Worm (Caenorhabditis elegans): Measurements from ENCODE around the gene T10H9.1.

The T10H9.1 gene

DNA sequence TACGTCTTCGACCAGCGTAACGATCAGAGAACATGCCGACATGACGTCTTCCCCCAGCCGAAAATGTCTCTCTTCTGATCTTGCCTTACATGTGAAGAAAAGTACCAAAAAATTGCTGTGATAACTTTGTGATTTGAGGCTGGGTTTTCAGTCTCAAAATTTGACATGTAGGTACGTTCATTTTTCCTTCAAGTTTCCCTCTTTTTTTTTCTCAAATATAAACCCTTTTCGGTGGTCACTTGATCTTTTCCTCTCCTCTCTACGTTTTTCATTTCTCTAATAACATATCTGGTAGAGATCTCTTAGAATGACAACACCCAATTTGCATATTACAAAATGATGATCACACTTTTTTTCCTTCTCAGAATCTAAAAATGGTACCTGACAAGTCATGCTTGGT lies 27.5 kb upstream of the T10H9.1 start, which contains the start of gene nhr-37:
Gene nhr-37, plus strand, starts transcription at position 301 of the 400 bp plus-strand sequence.
- TF ChIP-seq zfp-2 (tag; optimal IDR thresholded peaks at IDR 0.05) (no peak), ceh-20 (GFP tag; IDR thresholded peaks at IDR 0.05) (no peak), F37D6.2 (tag; optimal IDR thresholded peaks at IDR 0.05) (no peak), zip-2 (tag; optimal IDR thresholded peaks at IDR 0.05) (no peak), F10B5.3 (tag; optimal IDR thresholded peaks at IDR 0.05) (no peak)

DNA sequence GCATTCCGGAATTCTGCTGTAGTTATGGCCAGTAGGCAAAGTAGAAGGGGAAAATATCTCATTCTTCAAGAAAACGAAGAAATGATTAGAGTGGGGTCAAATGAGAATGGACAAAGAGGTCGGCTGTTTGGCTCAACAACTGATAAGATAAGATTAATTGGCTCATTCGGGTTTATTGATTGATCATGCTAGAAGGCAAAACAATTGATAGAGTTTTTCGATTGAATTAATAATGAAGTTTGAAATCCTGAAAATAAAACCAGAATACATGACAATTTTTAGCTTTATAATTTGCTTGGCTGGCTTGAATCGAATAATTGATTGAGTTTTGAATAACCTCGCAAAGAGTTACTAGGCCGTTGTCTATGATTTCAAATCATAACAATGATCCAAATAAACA lies 23.2 kb upstream of the T10H9.1 start, which contains the start of gene ppt-1:
Gene ppt-1, minus strand, starts transcription at position 101 of the 400 bp plus-strand sequence.
- TF ChIP-seq unc-62 (GFP tag; optimal IDR thresholded peaks at IDR 0.05 in 1 of 2) = no peak
- TF ChIP-seq unc-62 (tag; optimal IDR thresholded peaks at IDR 0.05) = no peak
- TF ChIP-seq tra-1 (GFP tag; IDR thresholded peaks at IDR 0.05) = no peak
- TF ChIP-seq spr-3 (GFP tag; optimal IDR thresholded peaks at IDR 0.05) = no peak
- no peak for TF ChIP-seq T20F7.1 (GFP tag; optimal IDR thresholded peaks at IDR 0.05)
- no peak for TF ChIP-seq nhr-6 (tag; optimal IDR thresholded peaks at IDR 0.05)
- TF ChIP-seq mdl-1 (tag; optimal IDR thresholded peaks at IDR 0.05) = no peak
- no peak for TF ChIP-seq F26F4.8 (GFP tag; conservative IDR thresholded peaks at IDR 0.05)
- TF ChIP-seq aly-2 (tag; optimal IDR thresholded peaks at IDR 0.05) = no peak
- TF ChIP-seq zfp-2 (tag; optimal IDR thresholded peaks at IDR 0.05) = no peak
- TF ChIP-seq arid-1 (GFP tag; conservative IDR thresholded peaks at IDR 0.05) = no peak
- TF ChIP-seq daf-8 (GFP tag; IDR thresholded peaks at IDR 0.05) = no peak
- TF ChIP-seq hmg-1.1 (GFP tag; IDR thresholded peaks at IDR 0.05) = no peak
- no peak for TF ChIP-seq zfp-3 (GFP tag; conservative IDR thresholded peaks at IDR 0.05)
- no peak for TF ChIP-seq daf-16 (GFP tag; optimal IDR thresholded peaks at IDR 0.05)
- TF ChIP-seq daf-16 (tag; optimal IDR thresholded peaks at IDR 0.05) = no peak

DNA sequence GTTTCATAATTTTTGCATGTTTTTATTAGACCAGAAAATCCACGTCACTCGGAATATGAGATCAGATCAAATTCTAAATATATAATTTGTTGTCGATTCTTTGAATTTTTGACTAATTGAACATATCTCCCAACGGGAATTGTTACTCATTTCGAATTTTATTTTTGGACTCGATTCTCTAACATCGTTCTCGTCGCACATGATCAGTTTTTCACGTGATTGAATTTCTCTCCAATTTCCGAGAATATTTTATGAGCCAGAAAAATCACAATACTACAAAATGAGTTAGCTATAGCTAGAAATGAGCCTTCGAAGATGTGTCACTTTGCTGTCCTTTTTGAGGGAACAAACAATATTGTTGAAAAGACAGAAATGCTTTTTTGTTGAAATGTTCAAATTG lies 18.6 kb upstream of the T10H9.1 start:
- TF ChIP-seq mep-1 (tag; optimal IDR thresholded peaks at IDR 0.05) (no peak), nhr-11 (tag; optimal IDR thresholded peaks at IDR 0.05) (peak; percentile 63), nhr-102 (tag; optimal IDR thresholded peaks at IDR 0.05) (no peak), nhr-48 (tag; optimal IDR thresholded peaks at IDR 0.05) (peak; percentile 28), sdz-12 (GFP tag; optimal IDR thresholded peaks at IDR 0.05) (no peak)

DNA sequence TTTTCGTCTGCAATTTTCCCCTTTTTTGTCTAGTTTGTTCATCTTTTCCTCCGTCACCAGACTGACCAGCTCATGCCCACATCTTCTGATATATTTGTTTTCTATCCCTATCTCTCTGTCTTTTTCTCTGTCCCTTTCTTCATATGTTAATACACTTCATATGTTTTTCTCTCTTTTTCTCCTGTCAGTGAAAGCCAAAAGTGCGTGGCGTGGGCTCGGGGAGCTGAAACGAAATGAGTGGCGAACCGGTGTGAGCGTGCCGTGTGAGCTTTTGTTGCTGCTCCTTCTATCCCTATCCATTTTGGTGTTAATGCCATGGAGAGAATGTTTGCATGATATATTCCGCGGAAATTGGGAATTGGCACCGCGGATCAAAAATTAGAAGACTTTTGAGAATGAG lies 17.6 kb upstream of the T10H9.1 start:
- TF ChIP-seq zag-1 (tag; optimal IDR thresholded peaks at IDR 0.05) (no peak), unc-62 (GFP tag; optimal IDR thresholded peaks at IDR 0.05 in 1 of 2) (no peak), unc-62 (tag; optimal IDR thresholded peaks at IDR 0.05) (no peak), aha-1 (tag) (peak; percentile 83)

DNA sequence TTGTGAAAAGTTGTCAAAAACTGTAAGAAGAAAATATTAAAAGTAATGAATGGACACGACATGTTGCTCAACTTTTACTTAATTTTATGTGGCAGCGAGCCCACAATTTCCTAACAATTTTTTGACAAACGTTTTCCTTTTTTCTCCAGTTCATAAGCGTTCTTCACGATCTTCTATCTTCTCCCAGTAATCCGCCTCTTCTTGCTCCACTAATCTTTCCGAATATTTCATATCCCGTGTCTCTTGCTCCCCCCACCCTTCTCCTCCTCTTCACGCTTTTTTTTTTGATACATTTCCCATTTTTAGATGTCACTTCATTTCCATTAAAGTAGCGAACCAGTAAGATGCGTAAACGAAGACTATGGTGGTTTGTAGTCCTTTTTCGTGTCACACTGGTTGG lies 16.5 kb upstream of the T10H9.1 start, which contains the start of gene scd-2:
Gene scd-2, plus strand, starts transcription at position 301 of the 400 bp plus-strand sequence.
- TF ChIP-seq vab-7 (GFP tag; IDR thresholded peaks at IDR 0.05) (no peak), ceh-32 (tag; optimal IDR thresholded peaks at IDR 0.05; ENCODE audit: poor library complexity) (no peak)

DNA sequence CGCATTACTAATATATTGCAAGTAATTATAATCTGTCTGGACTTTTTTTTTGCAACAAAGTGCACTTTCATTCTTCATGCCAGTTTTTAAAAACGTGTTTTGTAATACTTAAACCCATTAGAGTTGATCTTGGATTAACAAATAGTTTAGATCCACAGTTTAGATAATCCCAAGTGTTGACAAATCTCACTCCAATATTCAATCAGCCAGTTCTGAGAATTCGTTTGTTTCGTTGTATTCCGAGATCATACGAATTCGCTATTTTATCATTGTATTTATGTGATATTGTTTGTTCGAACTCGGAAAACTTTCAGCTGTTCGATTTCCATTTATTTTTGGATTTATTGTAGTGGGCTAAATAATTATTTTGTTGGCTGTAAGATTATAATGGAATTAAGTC lies 3.6 kb upstream of the T10H9.1 start:
- TF ChIP-seq dmd-9 (GFP tag; IDR thresholded peaks at IDR 0.05) = no peak
- no peak for TF ChIP-seq hmg-1.1 (GFP tag; IDR thresholded peaks at IDR 0.05)
- no peak for TF ChIP-seq spr-3 (GFP tag; optimal IDR thresholded peaks at IDR 0.05)
- no peak for TF ChIP-seq tag-97 (GFP tag; IDR thresholded peaks at IDR 0.05)
- no peak for TF ChIP-seq nhr-41 (GFP tag; IDR thresholded peaks at IDR 0.05)
- no peak for TF ChIP-seq zip-2 (tag; optimal IDR thresholded peaks at IDR 0.05)
- no peak for TF ChIP-seq hlh-11 (tag; optimal IDR thresholded peaks at IDR 0.05)
- TF ChIP-seq cey-2 (tag; optimal IDR thresholded peaks at IDR 0.05; ENCODE audit: borderline replicate concordance, insufficient read depth) = no peak
- no peak for TF ChIP-seq zag-1 (tag; optimal IDR thresholded peaks at IDR 0.05)
- TF ChIP-seq F44E2.7 (GFP tag; IDR thresholded peaks at IDR 0.05) = no peak
- no peak for TF ChIP-seq dve-1 (tag; optimal IDR thresholded peaks at IDR 0.05; ENCODE audit: insufficient read depth)

Measured in whole organism, L4 larva.